Fruit fly (Drosophila melanogaster) whole organism: ENCODE results near the gene RacGAP84C.

Experiments used
- CG8478 ChIP-seq: fragments of >200 bp; optimal IDR thresholded peaks from 2 replicates; lab custom pipeline; 2018; ENCODE audit warnings: inconsistent platforms
- Dll ChIP-seq: fragments of >200 bp; optimal IDR thresholded peaks from 2 replicates; lab custom pipeline; 2017
- EcR ChIP-seq, 2 experiments: fragments of >200 bp; optimal IDR thresholded peaks; 2 replicates each; lab custom pipeline; 2017; ENCODE audit warnings: missing biosample characterization in 2 of 2, missing genetic modification characterization in 2 of 2, missing genetic modification reagents in 2 of 2
- pan ChIP-seq: fragments of >200 bp; optimal IDR thresholded peaks from 2 replicates; lab custom pipeline; 2017
- psq ChIP-seq: fragments of >200 bp; optimal IDR thresholded peaks from 2 replicates; lab custom pipeline; 2017
- usp ChIP-seq: fragments of >200 bp; optimal IDR thresholded peaks from 2 replicates; lab custom pipeline; 2017; ENCODE audit warnings: missing biosample characterization, missing genetic modification characterization, mixed read lengths

The RacGAP84C gene

dm6 chr3R:7285662-7286061 is at the start of gene RacGAP84C:
Gene RacGAP84C, plus strand, starts transcription at chr3R:7285962.
- no peak for TF ChIP-seq usp
- TF ChIP-seq CG8478 (lab: Kevin White, UChicago): no peak
- no peak for TF ChIP-seq Dll
- TF ChIP-seq pan (lab: Kevin White, UChicago): no peak
- no peak for TF ChIP-seq EcR (GFP tag; optimal IDR thresholded peaks at IDR 0.05; lab: Kevin White, UChicago)
- TF ChIP-seq psq: no peak

dm6 chr3R:7241460-7241859 is 44.3 kb upstream of the RacGAP84C start, which contains the start of gene CG14607:
Gene CG14607, plus strand, starts transcription at chr3R:7241760.
- TF ChIP-seq usp (no peak), CG8478 (lab: Kevin White, UChicago) (no peak), pan (lab: Kevin White, UChicago) (no peak), Dll (no peak), psq (no peak), EcR (GFP tag; optimal IDR thresholded peaks at IDR 0.05; lab: Kevin White, UChicago) (no peak)

dm6 chr3R:7246889-7247288 is 38.9 kb upstream of the RacGAP84C start, which contains the start of the genes Noc3 and CG10053:
Gene Noc3, minus strand, starts transcription at chr3R:7246969.
Gene CG10053, plus strand, starts transcription at chr3R:7247090.
- TF ChIP-seq psq (no peak), Dll (no peak), EcR (GFP tag; optimal IDR thresholded peaks at IDR 0.05; lab: Kevin White, UChicago) (no peak), pan (lab: Kevin White, UChicago) (no peak), CG8478 (lab: Kevin White, UChicago) (no peak), usp (no peak)

dm6 chr3R:7249460-7249859 is 36.3 kb upstream of the RacGAP84C start, which contains the start of the genes CG1227 and Dtwd2:
Gene CG1227, minus strand, starts transcription at chr3R:7249738.
Gene Dtwd2, plus strand, starts transcription at chr3R:7249795.
- TF ChIP-seq Dll: no peak
- no peak for TF ChIP-seq usp
- TF ChIP-seq CG8478 (lab: Kevin White, UChicago): no peak
- no peak for TF ChIP-seq EcR (GFP tag; optimal IDR thresholded peaks at IDR 0.05; lab: Kevin White, UChicago)
- no peak for TF ChIP-seq psq
- no peak for TF ChIP-seq pan (lab: Kevin White, UChicago)

- TF ChIP-seq psq (no peak), usp (no peak), pan (lab: Kevin White, UChicago) (no peak), CG8478 (lab: Kevin White, UChicago) (no peak), EcR (GFP tag; optimal IDR thresholded peaks at IDR 0.05; lab: Kevin White, UChicago) (no peak), Dll (no peak)
Measured at dm6 chr3R:7251857-7252256, 33.9 kb upstream of the RacGAP84C start, which contains the start of gene Obp84a. Gene Obp84a, minus strand, starts transcription at chr3R:7251957.

- TF ChIP-seq psq (no peak), EcR (GFP tag; optimal IDR thresholded peaks at IDR 0.05; lab: Kevin White, UChicago) (no peak), pan (lab: Kevin White, UChicago) (no peak), Dll (no peak), usp (no peak), CG8478 (lab: Kevin White, UChicago) (no peak)
Measured at dm6 chr3R:7259554-7259953, 26.2 kb upstream of the RacGAP84C start.

- no peak for TF ChIP-seq CG8478 (lab: Kevin White, UChicago)
- no peak for TF ChIP-seq usp
- no peak for TF ChIP-seq Dll
- no peak for TF ChIP-seq psq
- no peak for TF ChIP-seq pan (lab: Kevin White, UChicago)
- TF ChIP-seq EcR (GFP tag; optimal IDR thresholded peaks at IDR 0.05; lab: Kevin White, UChicago): no peak
Measured at dm6 chr3R:7265567-7266208, 20.1 kb upstream of the RacGAP84C start, which contains the start of the genes Gld and Syt4. Gene Gld, minus strand, starts transcription at chr3R:7265703. Gene Syt4, plus strand, starts transcription at chr3R:7266065.

dm6 chr3R:7274973-7275525 is 10.7 kb upstream of the RacGAP84C start:
- TF ChIP-seq EcR (GFP tag; optimal IDR thresholded peaks at IDR 0.05; lab: Kevin White, UChicago) (no peak), pan (lab: Kevin White, UChicago) (no peak), psq (no peak), Dll (no peak), CG8478 (lab: Kevin White, UChicago) (no peak), usp (no peak)

- no peak for TF ChIP-seq psq
- no peak for TF ChIP-seq usp
- no peak for TF ChIP-seq EcR (GFP tag; optimal IDR thresholded peaks at IDR 0.05; lab: Kevin White, UChicago)
- no peak for TF ChIP-seq CG8478 (lab: Kevin White, UChicago)
- TF ChIP-seq pan (lab: Kevin White, UChicago): no peak
- TF ChIP-seq Dll: no peak
Measured at dm6 chr3R:7276782-7277181, 9.0 kb upstream of the RacGAP84C start.

dm6 chr3R:7282244-7282890 is 3.4 kb upstream of the RacGAP84C start:
- TF ChIP-seq pan (lab: Kevin White, UChicago) (no peak), CG8478 (lab: Kevin White, UChicago) (no peak), EcR (GFP tag; optimal IDR thresholded peaks at IDR 0.05; lab: Kevin White, UChicago) (no peak)

dm6 chr3R:7304455-7305088 is 18.8 kb downstream of the RacGAP84C start, which contains the start of gene CG42544:
Gene CG42544, plus strand, starts transcription at chr3R:7304592.
- TF ChIP-seq psq (no peak), usp (no peak), Dll (no peak), pan (lab: Kevin White, UChicago) (no peak), EcR (GFP tag; optimal IDR thresholded peaks at IDR 0.05; lab: Kevin White, UChicago) (no peak), CG8478 (lab: Kevin White, UChicago) (no peak)
